Worm (Caenorhabditis elegans) whole organism, L1 larva: ENCODE measurements around the gene W02H3.1.

Source experiments
- C16A3.4 ChIP-seq: fragments of 150-350 bp; optimal IDR thresholded peaks from 2 replicates; lab custom pipeline; 2014; ENCODE audit warnings: missing biosample characterization, missing genetic modification characterization
- F16B12.6 ChIP-seq: fragments of 150-350 bp; optimal IDR thresholded peaks from 2 replicates; lab custom pipeline; 2014; ENCODE audit warnings: missing biosample characterization, missing genetic modification characterization
- aly-2 ChIP-seq: fragments of 150-350 bp; optimal IDR thresholded peaks from 2 replicates; lab custom pipeline; 2014; ENCODE audit warnings: missing biosample characterization, missing genetic modification characterization
- ama-1 ChIP-seq: fragments of 150-350 bp; optimal IDR thresholded peaks from 2 replicates; lab custom pipeline; 2014
- ceh-63 ChIP-seq: fragments of 200-800 bp; sonication (Bioruptor generic); optimal IDR thresholded peaks from 2 replicates; lab custom pipeline; 2018; ENCODE audit warnings: mild to moderate bottlenecking, missing genetic modification characterization, missing compliant biosample characterization
- ceh-8 ChIP-seq: fragments of 200-800 bp; sonication (Bioruptor generic); optimal IDR thresholded peaks from 2 replicates; lab custom pipeline; 2018; ENCODE audit warnings: mild to moderate bottlenecking, missing genetic modification characterization, moderate library complexity, missing compliant biosample characterization
- ceh-82 ChIP-seq, 3 experiments: fragments of 150-350 bp in 1 of 3; sonication (generic microtip) in 2 of 3; optimal IDR thresholded peaks; 2 replicates each; lab custom pipeline; 2014 to 2017; ENCODE audit warnings: missing biosample characterization in 3 of 3, missing genetic modification characterization in 3 of 3
- ceh-88 ChIP-seq: fragments of 200-800 bp; sonication (Bioruptor generic); IDR thresholded peaks from 2 replicates; pipeline ENCODE4 v1.3.6; 2022; ENCODE audit warnings: missing genetic modification characterization, missing compliant biosample characterization
- ceh-90 ChIP-seq: sonication (generic microtip); optimal IDR thresholded peaks from 2 replicates; lab custom pipeline; 2016; ENCODE audit warnings: missing genetic modification characterization, missing compliant biosample characterization
- ces-1 ChIP-seq: fragments of 150-350 bp; optimal IDR thresholded peaks from 2 replicates; lab custom pipeline; 2014; ENCODE audit warnings: missing biosample characterization, missing genetic modification reagents, missing genetic modification characterization
- dpl-1 ChIP-seq, 3 experiments: fragments of 150-350 bp in 2 of 3; sonication (generic microtip) in 1 of 3; optimal IDR thresholded peaks; 2 replicates each; lab custom pipeline; 2014 to 2017; ENCODE audit warnings: missing biosample characterization in 3 of 3, missing genetic modification characterization in 3 of 3, missing genetic modification reagents in 3 of 3
- dsc-1 ChIP-seq: sonication (generic microtip); optimal IDR thresholded peaks from 2 replicates; lab custom pipeline; 2016; ENCODE audit warnings: mild to moderate bottlenecking, missing genetic modification characterization, missing compliant biosample characterization
- efl-1 ChIP-seq, 4 experiments: fragments of 150-350 bp; optimal IDR thresholded peaks in 3 of 4; peaks in 1 of 4; 1 replicate in 1 of 4; 2 replicates in 3 of 4; lab custom pipeline; 2014; ENCODE audit warnings: missing biosample characterization in 2 of 4, missing genetic modification characterization in 2 of 4, missing genetic modification reagents in 2 of 4
- egl-13 ChIP-seq: sonication (generic microtip); optimal IDR thresholded peaks from 2 replicates; lab custom pipeline; 2016; ENCODE audit warnings: missing genotype, missing genetic modification reagents, missing genetic modification characterization, missing compliant biosample characterization
- elt-2 ChIP-seq: sonication (generic microtip); optimal IDR thresholded peaks from 2 replicates; lab custom pipeline; 2016; ENCODE audit warnings: missing genetic modification characterization, mild to moderate bottlenecking, inconsistent platforms, missing compliant biosample characterization, missing genetic modification reagents
- fkh-10 ChIP-seq: sonication (generic microtip); optimal IDR thresholded peaks from 2 replicates; lab custom pipeline; 2017; ENCODE audit warnings: missing biosample characterization, missing genetic modification reagents, missing genetic modification characterization
- fkh-8 ChIP-seq: sonication (generic microtip); optimal IDR thresholded peaks from 2 replicates; lab custom pipeline; 2016; ENCODE audit warnings: mild to moderate bottlenecking, missing genetic modification characterization, missing compliant biosample characterization
- fos-1 ChIP-seq: fragments of 150-350 bp; optimal IDR thresholded peaks from 2 replicates; lab custom pipeline; 2014; ENCODE audit warnings: missing biosample characterization, missing genetic modification characterization
- grh-1 ChIP-seq: fragments of 200-800 bp; sonication (Bioruptor generic); IDR thresholded peaks from 2 replicates; pipeline ENCODE4 v1.3.6; 2022; ENCODE audit warnings: missing genetic modification reagents, missing genetic modification characterization, missing compliant biosample characterization
- isw-1 ChIP-seq: fragments of 200-800 bp; sonication (Bioruptor generic); IDR thresholded peaks from 2 replicates; pipeline ENCODE4 v1.3.6; 2022; ENCODE audit warnings: missing genetic modification characterization, missing compliant biosample characterization
- jun-1 ChIP-seq: fragments of 150-350 bp; optimal IDR thresholded peaks from 2 replicates; lab custom pipeline; 2014; ENCODE audit warnings: missing biosample characterization, missing genetic modification reagents, missing genetic modification characterization
- lin-14 ChIP-seq: fragments of 200-800 bp; sonication (Bioruptor generic); optimal IDR thresholded peaks from 2 replicates; lab custom pipeline; 2018; ENCODE audit warnings: mild to moderate bottlenecking, missing genetic modification characterization, moderate library complexity, missing compliant biosample characterization
- lir-3 ChIP-seq: sonication (generic microtip); optimal IDR thresholded peaks from 2 replicates; lab custom pipeline; 2016; ENCODE audit warnings: mild to moderate bottlenecking, missing genetic modification characterization, moderate library complexity, missing compliant biosample characterization; ENCODE audit not compliant: poor library complexity
- mdl-1 ChIP-seq, 2 experiments: fragments of 150-350 bp; optimal IDR thresholded peaks; 2 replicates each; lab custom pipeline; 2014 to 2017; ENCODE audit warnings: missing biosample characterization in 2 of 2, missing genetic modification characterization in 2 of 2, inconsistent platforms in 1 of 2
- mep-1 ChIP-seq: fragments of 150-350 bp; optimal IDR thresholded peaks from 2 replicates; lab custom pipeline; 2014; ENCODE audit warnings: missing biosample characterization, missing genetic modification characterization
- nhr-12 ChIP-seq: sonication (generic microtip); optimal IDR thresholded peaks from 2 replicates; lab custom pipeline; 2017; ENCODE audit warnings: missing biosample characterization, missing genetic modification characterization
- nhr-20 ChIP-seq: sonication (generic microtip); optimal IDR thresholded peaks from 2 replicates; lab custom pipeline; 2016; ENCODE audit warnings: mild to moderate bottlenecking, missing genetic modification characterization, missing compliant biosample characterization
- nhr-237 ChIP-seq: fragments of 150-350 bp; optimal IDR thresholded peaks from 2 replicates; lab custom pipeline; 2014; ENCODE audit warnings: missing biosample characterization, missing genetic modification characterization
- nhr-28 ChIP-seq: fragments of 150-350 bp; optimal IDR thresholded peaks from 2 replicates; lab custom pipeline; 2014; ENCODE audit warnings: missing biosample characterization, missing genetic modification characterization
- nhr-47 ChIP-seq: sonication (generic microtip); optimal IDR thresholded peaks from 2 replicates; lab custom pipeline; 2016; ENCODE audit warnings: mild to moderate bottlenecking, missing genetic modification characterization, moderate library complexity, missing compliant biosample characterization
- nhr-71 ChIP-seq: sonication (generic microtip); optimal IDR thresholded peaks from 2 replicates; lab custom pipeline; 2016; ENCODE audit warnings: mild to moderate bottlenecking, missing genetic modification characterization, moderate library complexity, missing compliant biosample characterization
- nhr-84 ChIP-seq: sonication (generic microtip); optimal IDR thresholded peaks from 2 replicates; lab custom pipeline; 2017; ENCODE audit warnings: missing biosample characterization, missing genetic modification characterization
- nhr-85 ChIP-seq: sonication (generic microtip); peaks from one replicate; lab custom pipeline; 2016; ENCODE audit warnings: missing genetic modification characterization, inconsistent platforms, missing compliant biosample characterization
- nhr-90 ChIP-seq: sonication (generic microtip); optimal IDR thresholded peaks from 2 replicates; lab custom pipeline; 2016; ENCODE audit warnings: mild to moderate bottlenecking, missing genetic modification characterization, missing compliant biosample characterization; ENCODE audit not compliant: poor library complexity
- pag-3 ChIP-seq: sonication (generic microtip); optimal IDR thresholded peaks from 2 replicates; lab custom pipeline; 2017; ENCODE audit warnings: missing genetic modification characterization, mild to moderate bottlenecking, missing compliant biosample characterization, antibody characterized with exemption, borderline replicate concordance; ENCODE audit not compliant: insufficient read depth
- pax-3 ChIP-seq: fragments of 200-800 bp; sonication (Bioruptor generic); optimal IDR thresholded peaks from 2 replicates; lab custom pipeline; 2018; ENCODE audit warnings: mild to moderate bottlenecking, missing genetic modification characterization, moderate library complexity, missing compliant biosample characterization
- rnt-1 ChIP-seq: sonication (generic microtip); optimal IDR thresholded peaks from 2 replicates; lab custom pipeline; 2016; ENCODE audit warnings: mild to moderate bottlenecking, missing genetic modification characterization, moderate library complexity, missing compliant biosample characterization
- snu-23 ChIP-seq: sonication (generic microtip); optimal IDR thresholded peaks from 2 replicates; lab custom pipeline; 2016; ENCODE audit warnings: missing genetic modification characterization, missing compliant biosample characterization
- sox-4 ChIP-seq: sonication (generic microtip); optimal IDR thresholded peaks from 2 replicates; lab custom pipeline; 2016; ENCODE audit warnings: missing genetic modification characterization, missing compliant biosample characterization
- sptf-1 ChIP-seq: fragments of 150-350 bp; optimal IDR thresholded peaks from 2 replicates; lab custom pipeline; 2014; ENCODE audit warnings: missing biosample characterization, missing genetic modification characterization
- unc-130 ChIP-seq: fragments of 150-350 bp; optimal IDR thresholded peaks from 2 replicates; lab custom pipeline; 2017; ENCODE audit warnings: missing biosample characterization, missing genetic modification characterization, inconsistent platforms
- unc-30 ChIP-seq: sonication (generic microtip); optimal IDR thresholded peaks from 2 replicates; lab custom pipeline; 2017; ENCODE audit warnings: missing biosample characterization, missing genetic modification characterization
- unc-86 ChIP-seq: sonication (generic microtip); optimal IDR thresholded peaks from 2 replicates; lab custom pipeline; 2016; ENCODE audit warnings: missing genetic modification characterization, missing compliant biosample characterization
- vab-15 ChIP-seq: sonication (generic microtip); optimal IDR thresholded peaks from 2 replicates; lab custom pipeline; 2017; ENCODE audit warnings: missing genotype, mild to moderate bottlenecking, missing genetic modification characterization, missing compliant biosample characterization
- xbp-1 ChIP-seq: sonication (generic microtip); optimal IDR thresholded peaks from 2 replicates; lab custom pipeline; 2016; ENCODE audit warnings: missing genetic modification characterization, missing compliant biosample characterization
- zag-1 ChIP-seq: fragments of 150-350 bp; optimal IDR thresholded peaks from 2 replicates; lab custom pipeline; 2014; ENCODE audit warnings: missing biosample characterization, missing genetic modification characterization
- zip-4 ChIP-seq: fragments of 200-800 bp; sonication (Bioruptor generic); optimal IDR thresholded peaks from 2 replicates; lab custom pipeline; 2018; ENCODE audit warnings: mild to moderate bottlenecking, missing genetic modification characterization, moderate library complexity, missing compliant biosample characterization
- ztf-11 ChIP-seq, 2 experiments: sonication (generic microtip); optimal IDR thresholded peaks; 2 replicates each; lab custom pipeline; 2016 to 2017; ENCODE audit warnings: missing genetic modification characterization in 2 of 2, missing biosample characterization in 1 of 2, missing compliant biosample characterization in 1 of 2
- ztf-4 ChIP-seq: fragments of 150-350 bp; optimal IDR thresholded peaks from 2 replicates; lab custom pipeline; 2014; ENCODE audit warnings: missing biosample characterization, missing genetic modification characterization

Gene W02H3.1

ce11 chrX:11095480-11095879 lies 9.8 kb downstream of the W02H3.1 start (continued):
- TF ChIP-seq pag-3 (tag; lab: Kevin White, UChicago) (no peak), nhr-47 (tag; lab: Kevin White, UChicago) (peak; percentile 87), sox-4 (tag; lab: Kevin White, UChicago) (peak; percentile 61), sptf-1 (tag; lab: Kevin White, UChicago) (no peak), vab-15 (no peak), efl-1 (optimal IDR thresholded peaks at IDR 0.05; lab: Kevin White, UChicago) (peak; percentile 12 to 13), efl-1 (GFP tag; optimal IDR thresholded peaks at IDR 0.05 in 1 of 2; lab: Kevin White, UChicago) (peak in 1 of 2 experiments; percentile 93), ceh-82 (tag; optimal IDR thresholded peaks at IDR 0.05; lab: Kevin White, UChicago) (peak; percentile 56 to 78 (median 62)), aly-2 (tag; lab: Kevin White, UChicago) (no peak), unc-86 (tag; lab: Kevin White, UChicago) (peak; percentile 36), fos-1 (tag; lab: Kevin White, UChicago) (peak; percentile 31), C16A3.4 (tag; lab: Kevin White, UChicago) (no peak), nhr-20 (tag; lab: Kevin White, UChicago) (peak; percentile 68), pax-3 (tag; lab: Kevin White, UChicago) (peak; percentile 43), unc-130 (tag; lab: Kevin White, UChicago) (peak; percentile 11), ama-1 (no peak), mdl-1 (tag; optimal IDR thresholded peaks at IDR 0.05; lab: Kevin White, UChicago) (peak in 1 of 2 experiments; percentile 38), ceh-8 (GFP tag; lab: Kevin White, UChicago) (no peak), zip-4 (GFP tag; lab: Kevin White, UChicago) (no peak), fkh-10 (GFP tag; lab: Kevin White, UChicago) (peak; percentile 65), xbp-1 (tag; lab: Kevin White, UChicago) (peak; percentile 54), rnt-1 (tag; lab: Kevin White, UChicago) (peak; percentile 66), isw-1 (peak; percentile 42; the same call in 1 of the 2 replicates), fkh-8 (tag; lab: Kevin White, UChicago) (peak; percentile 63), jun-1 (tag; lab: Kevin White, UChicago) (peak; percentile 68), zag-1 (tag; lab: Kevin White, UChicago) (no peak), dsc-1 (peak; percentile 83), mep-1 (tag; lab: Kevin White, UChicago) (peak; percentile 55), nhr-90 (tag; lab: Kevin White, UChicago) (peak; percentile 68), nhr-85 (tag; lab: Kevin White, UChicago) (peak; percentile 80), ceh-63 (GFP tag; lab: Kevin White, UChicago) (peak; percentile 6), lin-14 (GFP tag; lab: Kevin White, UChicago) (peak; percentile 58), ztf-4 (no peak), egl-13 (tag; lab: Kevin White, UChicago) (peak; percentile 45), nhr-71 (tag; lab: Kevin White, UChicago) (peak; percentile 72), ztf-11 (tag; optimal IDR thresholded peaks at IDR 0.05; lab: Kevin White, UChicago) (peak in 1 of 2 experiments; percentile 50), nhr-12 (tag; lab: Kevin White, UChicago) (no peak), grh-1 (peak; percentile 47; the same call in 1 of the 2 replicates), elt-2 (no peak), nhr-28 (tag; lab: Kevin White, UChicago) (no peak)

- TF ChIP-seq unc-86 (tag; lab: Kevin White, UChicago), result peak; percentile 99
- TF ChIP-seq isw-1, result peak; percentile 95
- TF ChIP-seq snu-23, result peak; percentile 100
- peak; percentile 98 for TF ChIP-seq nhr-237 (tag; lab: Kevin White, UChicago)
- peak; percentile 61 to 74 (median 63) for TF ChIP-seq dpl-1 (GFP tag; optimal IDR thresholded peaks at IDR 0.05; lab: Kevin White, UChicago)
- peak; percentile 100 for TF ChIP-seq fkh-10 (GFP tag; lab: Kevin White, UChicago)
- TF ChIP-seq sptf-1 (tag; lab: Kevin White, UChicago), result no peak
- peak; percentile 98 for TF ChIP-seq ceh-88 (GFP tag; lab: Robert Waterston, UW)
- TF ChIP-seq zip-4 (GFP tag; lab: Kevin White, UChicago), result peak; percentile 97
- TF ChIP-seq lir-3, result peak; percentile 95
- peak; percentile 98 for TF ChIP-seq ces-1 (GFP tag; lab: Kevin White, UChicago)
- peak; percentile 98 for TF ChIP-seq zag-1 (tag; lab: Kevin White, UChicago)
- TF ChIP-seq F16B12.6 (tag; lab: Kevin White, UChicago), result peak; percentile 56
- peak; percentile 88 for TF ChIP-seq nhr-12 (tag; lab: Kevin White, UChicago)
- peak; percentile 100 for TF ChIP-seq unc-30 (tag; lab: Kevin White, UChicago)
- TF ChIP-seq ztf-4, result peak; percentile 100
- TF ChIP-seq ama-1, result peak; percentile 57
- TF ChIP-seq nhr-84 (tag; lab: Kevin White, UChicago), result peak; percentile 99
- peak; percentile 99 for TF ChIP-seq sox-4 (tag; lab: Kevin White, UChicago)
- peak; percentile 61 for TF ChIP-seq ceh-90 (tag; lab: Kevin White, UChicago)
Measured at ce11 chrX:11093985-11094593, 11.2 kb downstream of the W02H3.1 start.
